Fruit fly (Drosophila melanogaster): ENCODE results near the gene Cpr65Ax1.

Cpr65Ax1 gene

DNA sequence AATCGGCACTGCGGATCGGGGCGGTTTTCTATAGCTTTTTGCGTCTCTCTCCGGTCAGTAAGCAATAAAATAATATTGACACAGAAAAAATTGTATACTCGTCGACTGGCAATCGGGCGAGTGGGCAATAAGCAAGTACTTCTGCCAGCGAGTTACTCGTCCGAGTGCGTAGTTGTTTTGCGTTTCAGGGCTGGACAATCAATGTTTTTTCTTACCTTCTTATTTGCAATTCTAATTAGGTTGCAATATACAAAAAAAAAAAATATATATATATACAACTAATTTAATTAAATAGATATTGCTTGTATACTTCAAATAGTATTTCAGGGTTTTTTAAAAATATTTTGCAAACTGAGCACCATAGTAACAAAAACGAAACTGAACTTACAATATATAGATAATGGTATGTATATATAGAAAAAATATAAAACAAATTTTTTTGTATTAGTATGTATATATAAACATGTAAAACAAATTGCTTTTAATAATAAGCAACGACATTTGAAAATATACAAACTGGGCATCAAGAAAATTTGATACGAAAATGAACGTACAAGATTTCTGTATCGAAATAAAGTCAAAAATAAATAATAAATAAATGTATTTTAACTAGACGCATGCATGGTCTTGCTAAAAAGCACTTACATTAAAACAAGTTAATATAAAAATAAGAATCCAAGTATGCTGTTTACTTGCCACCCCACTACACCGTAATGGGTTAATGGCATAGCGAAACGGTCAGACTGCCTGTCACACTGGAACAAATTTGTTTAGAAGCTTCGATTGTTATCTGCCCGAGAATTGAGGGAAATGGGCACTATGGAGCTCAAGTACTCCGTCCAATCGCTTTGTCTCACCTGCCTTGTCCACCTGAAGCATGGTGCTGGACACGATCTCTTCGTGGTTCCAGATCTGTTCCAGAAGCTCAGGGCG is 41.5 kb upstream of the Cpr65Ax1 start, which contains the start of the genes D19A and CG7386 (continued):
- TF ChIP-seq CG11398 (GFP tag; optimal IDR thresholded peaks at IDR 0.05), result no peak
- peak; percentile 89 for TF ChIP-seq Ets65A (GFP tag)
- no peak for TF ChIP-seq CG17186 (GFP tag; optimal IDR thresholded peaks at IDR 0.05)
- TF ChIP-seq D19B (GFP tag; optimal IDR thresholded peaks at IDR 0.05), result peak; percentile 63
- peak; percentile 29 for TF ChIP-seq maf-S (GFP tag; optimal IDR thresholded peaks at IDR 0.05)
- TF ChIP-seq ash1 (GFP tag; optimal IDR thresholded peaks at IDR 0.05), result no peak
- TF ChIP-seq CG12744 (GFP tag; optimal IDR thresholded peaks at IDR 0.05), result no peak
- TF ChIP-seq CG31441 (GFP tag; IDR thresholded peaks at IDR 0.05), result peak; percentile 57
- peak; percentile 66 for TF ChIP-seq dysf (GFP tag; IDR thresholded peaks at IDR 0.05)
- TF ChIP-seq fd3F (GFP tag; optimal IDR thresholded peaks at IDR 0.05), result peak; percentile 3
- TF ChIP-seq zfh1 (GFP tag; IDR thresholded peaks at IDR 0.05), result peak; percentile 72
- TF ChIP-seq Dip2 (GFP tag; IDR thresholded peaks at IDR 0.05), result no peak
- TF ChIP-seq CG11247 (GFP tag; IDR thresholded peaks at IDR 0.05), result peak; percentile 40
- peak; percentile 73 for TF ChIP-seq CG12391 (tag; optimal IDR thresholded peaks at IDR 0.05)
- peak; percentile 74 for TF ChIP-seq mam (GFP tag; optimal IDR thresholded peaks at IDR 0.05)
- no peak for TF ChIP-seq CG12299 (tag; optimal IDR thresholded peaks at IDR 0.05)
- TF ChIP-seq CG10321 (GFP tag; IDR thresholded peaks at IDR 0.05), result no peak
- TF ChIP-seq odd (GFP tag; optimal IDR thresholded peaks at IDR 0.05), result no peak
- peak; percentile 59; the same call in 1 of the 3 replicates for TF ChIP-seq ken (GFP tag; IDR thresholded peaks at IDR 0.05)
- peak; percentile 61 for TF ChIP-seq phol (tag; optimal IDR thresholded peaks at IDR 0.05)
- TF ChIP-seq CG9727 (GFP tag; optimal IDR thresholded peaks at IDR 0.05), result peak; percentile 29
- TF ChIP-seq caup (GFP tag; optimal IDR thresholded peaks at IDR 0.05; ENCODE audit: severe bottlenecking), result peak; percentile 49
- peak; percentile 34 for TF ChIP-seq CG13894 (tag; optimal IDR thresholded peaks at IDR 0.05)
- no peak for TF ChIP-seq CrebB (tag; optimal IDR thresholded peaks at IDR 0.05)
- no peak for TF ChIP-seq luna (GFP tag; optimal IDR thresholded peaks at IDR 0.05)
- TF ChIP-seq Lim3 (GFP tag; IDR thresholded peaks at IDR 0.05), result no peak
- TF ChIP-seq Awh (GFP tag; IDR thresholded peaks at IDR 0.05), result no peak
- peak; percentile 19 for TF ChIP-seq emc (GFP tag; optimal IDR thresholded peaks at IDR 0.05)
- no peak for TF ChIP-seq psq (GFP tag; optimal IDR thresholded peaks at IDR 0.05)
- TF ChIP-seq Hr3 (GFP tag; optimal IDR thresholded peaks at IDR 0.05), result peak; percentile 34
- no peak for TF ChIP-seq Dp (GFP tag; optimal IDR thresholded peaks at IDR 0.05)
- TF ChIP-seq Hr39 (optimal IDR thresholded peaks at IDR 0.05), result no peak
- TF ChIP-seq CG31224 (GFP tag; IDR thresholded peaks at IDR 0.05), result 0 out of 2 replicates have a peak, but pooled peaks have one; percentile 29
- TF ChIP-seq CG7745 (tag; optimal IDR thresholded peaks at IDR 0.05), result no peak
- no peak for TF ChIP-seq CG15011 (GFP tag; optimal IDR thresholded peaks at IDR 0.05)
- TF ChIP-seq Sox102F (GFP tag; optimal IDR thresholded peaks at IDR 0.05), result peak; percentile 58
- TF ChIP-seq CG4424 (GFP tag; optimal IDR thresholded peaks at IDR 0.05), result peak; percentile 15
- no peak; the same call in 1 of the 2 replicates for TF ChIP-seq E2f2 (GFP tag; IDR thresholded peaks at IDR 0.05)
- TF ChIP-seq pros (GFP tag; optimal IDR thresholded peaks at IDR 0.05), result no peak
- TF ChIP-seq abd-A (tag; optimal IDR thresholded peaks at IDR 0.05), result no peak
- TF ChIP-seq insv (GFP tag; optimal IDR thresholded peaks at IDR 0.05), result peak in 1 of 2 experiments; percentile 85
- TF ChIP-seq CG7556 (GFP tag; optimal IDR thresholded peaks at IDR 0.05), result peak; percentile 11
- peak; percentile 75 for TF ChIP-seq ci (GFP tag; IDR thresholded peaks at IDR 0.05)
- peak; percentile 32 for TF ChIP-seq pzg (GFP tag; optimal IDR thresholded peaks at IDR 0.05)
- TF ChIP-seq ind (GFP tag; optimal IDR thresholded peaks at IDR 0.05), result peak; percentile 57
- peak; percentile 17 to 49 for TF ChIP-seq Hr51 (GFP tag; optimal IDR thresholded peaks at IDR 0.05)
- peak; percentile 53 for TF ChIP-seq CG14441 (GFP tag; IDR thresholded peaks at IDR 0.05)
- peak; percentile 13 for TF ChIP-seq CG4820 (GFP tag; optimal IDR thresholded peaks at IDR 0.05)
- no peak for TF ChIP-seq Sry-β (GFP tag; optimal IDR thresholded peaks at IDR 0.05)
